Worm (Caenorhabditis elegans): ENCODE results near the gene K10H10.4.

- no peak for TF ChIP-seq sea-1 (GFP tag; conservative IDR thresholded peaks at IDR 0.05)
- no peak for TF ChIP-seq flt-1 (GFP tag; IDR thresholded peaks at IDR 0.05)
- no peak for TF ChIP-seq F13C5.2 (tag; optimal IDR thresholded peaks at IDR 0.05)
- TF ChIP-seq ama-1 (optimal IDR thresholded peaks at IDR 0.05): no peak
- no peak for TF ChIP-seq hnd-1 (tag; optimal IDR thresholded peaks at IDR 0.05)
- no peak for TF ChIP-seq tbx-11 (GFP tag; IDR thresholded peaks at IDR 0.05)
- TF ChIP-seq scrt-1 (GFP tag; IDR thresholded peaks at IDR 0.05): no peak
- TF ChIP-seq tbx-37 (GFP tag; conservative IDR thresholded peaks at IDR 0.05): no peak
- no peak for TF ChIP-seq aly-1 (tag; optimal IDR thresholded peaks at IDR 0.05)
- no peak for TF ChIP-seq B0310.2 (tag; optimal IDR thresholded peaks at IDR 0.05)
- no peak for TF ChIP-seq ets-7 (tag; optimal IDR thresholded peaks at IDR 0.05)
Observed at ce11 chrII:14488661-14489060, 11.6 kb upstream of the K10H10.4 start, which contains the start of gene usp-14.

Data from whole organism, early embryonic.